Worm (Caenorhabditis elegans): ENCODE data around the gene deg-1.

The deg-1 gene

ce11 chrX:7750084-7750483, 2.8 kb upstream of the deg-1 start:
- TF ChIP-seq unc-62 (GFP tag; optimal IDR thresholded peaks at IDR 0.05): no peak

DNA sequence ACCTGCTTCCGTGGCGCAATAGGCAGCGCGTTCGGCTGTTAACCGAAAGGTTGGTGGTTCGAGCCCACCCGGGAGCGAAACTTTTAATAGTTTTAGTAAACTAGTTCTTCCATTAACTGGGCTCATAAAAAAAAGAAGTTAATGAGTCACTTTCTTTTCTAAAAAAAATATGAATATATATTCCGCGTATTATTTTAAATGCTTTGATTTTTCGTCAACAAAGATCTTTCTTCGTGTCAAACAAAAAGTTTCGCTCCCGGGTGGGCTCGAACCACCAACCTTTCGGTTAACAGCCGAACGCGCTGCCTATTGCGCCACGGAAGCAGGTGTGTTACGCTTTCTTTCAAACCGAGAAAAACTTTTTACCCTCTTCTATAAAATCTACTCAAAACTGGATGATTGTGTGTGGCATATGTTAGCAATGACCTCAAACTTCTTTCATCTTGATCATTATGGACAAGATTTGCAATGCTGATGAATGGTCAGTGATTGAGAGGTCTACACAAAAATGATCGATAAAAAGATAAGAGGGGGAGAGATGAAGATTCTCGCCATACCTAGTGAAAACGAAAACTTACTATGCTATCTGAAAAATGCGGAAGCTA, 20.9 kb downstream of the deg-1 start:
- no peak for TF ChIP-seq unc-62 (GFP tag; optimal IDR thresholded peaks at IDR 0.05)

ce11 chrX:7776509-7777001, 23.7 kb downstream of the deg-1 start, which contains the start of gene mec-7:
Gene mec-7 (minus strand): TSS chrX:7776689.
- no peak for TF ChIP-seq unc-62 (GFP tag; optimal IDR thresholded peaks at IDR 0.05)

DNA sequence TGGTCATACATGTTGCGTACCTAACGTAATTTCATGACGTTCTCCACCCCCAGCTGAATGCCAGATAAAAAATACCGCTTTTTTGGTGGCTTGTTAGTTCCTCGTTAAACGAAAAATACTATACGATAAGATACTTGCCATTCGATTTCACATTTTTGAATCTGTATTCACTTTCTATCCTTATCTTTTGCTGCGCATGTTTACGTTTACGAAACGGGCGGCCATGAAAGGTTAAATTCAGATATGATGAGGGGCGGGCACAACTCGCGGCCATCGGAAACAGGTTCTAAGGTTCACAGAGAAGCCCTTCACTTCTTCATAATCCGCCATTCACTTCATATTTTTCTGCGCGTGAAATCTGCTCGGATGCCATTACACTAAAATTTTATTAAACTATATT, 25.9 kb downstream of the deg-1 start:
- no peak for TF ChIP-seq unc-62 (GFP tag; optimal IDR thresholded peaks at IDR 0.05)

ce11 chrX:7779527-7780033, 26.7 kb downstream of the deg-1 start, which contains the start of gene ZK154.1:
Gene ZK154.1 (plus strand): TSS chrX:7779577.
- no peak for TF ChIP-seq unc-62 (GFP tag; optimal IDR thresholded peaks at IDR 0.05)

- TF ChIP-seq unc-62 (GFP tag; optimal IDR thresholded peaks at IDR 0.05): no peak
Observed at ce11 chrX:7781827-7782226, 29.0 kb downstream of the deg-1 start.

- TF ChIP-seq unc-62 (GFP tag; optimal IDR thresholded peaks at IDR 0.05): no peak
Observed at ce11 chrX:7782389-7782788, 29.5 kb downstream of the deg-1 start, which contains the start of gene ZK154.4. Gene ZK154.4 (minus strand): TSS chrX:7782415.

DNA sequence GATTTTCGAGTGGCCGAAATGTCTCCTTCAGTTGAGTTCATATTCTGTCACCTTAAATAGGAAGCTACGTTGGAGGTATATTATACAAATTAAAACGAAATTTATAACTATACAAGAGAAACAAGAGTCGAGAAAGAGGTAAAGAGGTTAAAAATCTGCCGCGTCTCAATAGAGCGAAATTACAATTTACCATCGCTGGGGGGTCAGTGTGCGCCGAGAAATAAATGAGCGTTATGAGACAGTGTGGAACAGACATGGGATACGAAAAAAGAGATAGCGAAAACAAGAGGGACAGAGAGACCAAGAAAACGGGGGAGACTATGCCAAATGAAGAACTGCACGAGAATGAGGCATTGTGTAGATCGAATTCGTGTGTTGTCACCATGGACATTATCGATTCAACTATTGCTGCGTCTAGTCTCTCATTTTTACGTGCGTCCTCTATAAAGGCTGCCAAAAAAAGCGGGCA, 35.0 kb downstream of the deg-1 start, which contains the start of gene ZK154.5:
TSS of gene ZK154.5 (minus strand) at position 51 of the 469 bp plus-strand sequence.
- no peak for TF ChIP-seq unc-62 (GFP tag; optimal IDR thresholded peaks at IDR 0.05)

DNA sequence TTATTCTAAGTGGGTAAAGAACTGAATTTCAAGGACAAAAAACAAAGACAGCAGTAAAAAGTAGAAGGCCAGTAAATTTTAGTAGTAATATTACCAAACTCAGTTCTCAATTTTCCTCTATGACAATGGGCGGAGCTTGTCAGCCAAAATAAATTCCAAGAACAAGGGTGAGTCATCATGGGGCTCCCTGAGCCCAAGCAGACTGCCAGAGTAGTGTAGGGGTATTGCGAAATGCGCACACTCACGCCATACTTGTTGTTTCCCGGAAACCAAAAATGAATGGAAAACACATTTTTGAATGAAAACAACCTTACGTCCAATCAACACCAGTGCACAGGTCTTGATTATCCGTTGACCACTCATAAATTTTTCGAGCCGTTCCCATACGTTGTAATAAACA, 38.9 kb downstream of the deg-1 start:
- no peak for TF ChIP-seq unc-62 (GFP tag; optimal IDR thresholded peaks at IDR 0.05)

ce11 chrX:7793377-7794041, 40.6 kb downstream of the deg-1 start, which contains the start of gene ZK154.6:
Gene ZK154.6 (minus strand): TSS chrX:7793563.
- TF ChIP-seq unc-62 (GFP tag; optimal IDR thresholded peaks at IDR 0.05): no peak

ce11 chrX:7794306-7794743, 41.5 kb downstream of the deg-1 start:
- no peak for TF ChIP-seq unc-62 (GFP tag; optimal IDR thresholded peaks at IDR 0.05)

DNA sequence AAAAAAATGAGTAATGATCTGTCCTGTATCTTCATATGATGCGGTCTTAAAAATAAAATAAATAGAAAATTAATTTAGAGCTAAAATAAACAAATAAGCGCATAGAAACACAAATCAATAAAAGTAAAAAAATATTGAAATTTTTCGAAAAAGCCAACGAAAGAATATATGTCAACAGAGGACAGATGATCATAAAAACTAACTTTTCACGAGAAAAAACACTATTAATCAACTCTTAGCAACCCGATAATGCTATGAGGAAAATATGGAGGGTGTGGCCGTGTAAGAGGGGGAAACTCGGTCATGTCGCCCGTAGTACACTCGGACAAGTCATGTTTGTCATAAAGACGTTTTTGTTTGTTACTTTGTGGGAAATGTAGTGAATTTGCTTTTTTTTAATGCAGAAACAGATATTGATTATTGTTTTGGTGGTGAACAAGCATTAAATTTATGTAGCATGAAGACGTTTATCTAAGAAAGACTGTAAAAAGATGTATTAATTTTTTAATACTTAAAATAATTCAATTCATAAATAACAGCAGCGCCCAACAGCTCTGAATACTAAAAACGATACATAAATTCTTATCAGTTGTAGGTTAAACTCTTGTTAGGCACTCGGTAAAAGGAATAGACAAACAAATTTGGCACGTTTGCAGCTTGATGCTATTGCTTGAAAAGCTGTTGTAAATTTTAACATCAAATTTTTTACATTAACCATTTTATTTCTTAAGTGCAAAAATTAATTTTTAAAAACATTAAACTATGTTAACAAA, 45.6 kb downstream of the deg-1 start, which contains the start of gene adm-4:
TSS of gene adm-4 (minus strand) at position 51 of the 773 bp plus-strand sequence.
- no peak for TF ChIP-seq unc-62 (GFP tag; optimal IDR thresholded peaks at IDR 0.05)

ce11 chrX:7799680-7800079, 46.8 kb downstream of the deg-1 start, which contains the start of gene gpx-7:
Gene gpx-7 (minus strand): TSS chrX:7799780.
- TF ChIP-seq unc-62 (GFP tag; optimal IDR thresholded peaks at IDR 0.05): no peak

DNA sequence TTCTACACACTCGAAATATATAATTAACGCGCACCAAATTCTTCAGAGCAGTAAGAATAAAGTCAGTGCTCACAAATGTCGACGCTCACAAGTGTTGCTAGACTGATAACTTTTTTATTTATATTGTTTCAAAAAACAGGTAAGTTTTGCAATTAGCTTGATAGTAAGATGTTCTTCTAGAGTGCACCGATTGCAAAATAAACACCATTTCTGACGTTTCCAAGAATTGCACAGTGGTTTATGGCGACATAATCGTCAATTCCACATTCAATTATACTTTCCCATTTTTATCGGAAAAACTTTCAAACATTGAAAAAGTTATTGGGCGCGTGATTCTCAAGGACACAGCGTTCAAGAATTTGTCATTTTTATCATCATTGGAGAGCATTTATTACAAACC, 47.5 kb downstream of the deg-1 start:
- TF ChIP-seq unc-62 (GFP tag; optimal IDR thresholded peaks at IDR 0.05): no peak

- no peak for TF ChIP-seq unc-62 (GFP tag; optimal IDR thresholded peaks at IDR 0.05)
Observed at ce11 chrX:7808388-7808787, 55.5 kb downstream of the deg-1 start.
